Worm (Caenorhabditis elegans) whole organism, early embryonic: ENCODE measurements around the gene Y54F10AM.8.

ENCODE experiments used
- B0310.2 ChIP-seq: sonication (generic microtip); optimal IDR thresholded peaks from 2 replicates; lab custom pipeline; 2016; ENCODE audit warnings: mild to moderate bottlenecking, missing genetic modification characterization, missing compliant biosample characterization
- F13C5.2 ChIP-seq: sonication (generic microtip); optimal IDR thresholded peaks from 2 replicates; lab custom pipeline; 2017; ENCODE audit warnings: mild to moderate bottlenecking, missing genetic modification characterization, inconsistent platforms, missing compliant biosample characterization
- aly-1 ChIP-seq: sonication (generic microtip); optimal IDR thresholded peaks from 2 replicates; lab custom pipeline; 2016; ENCODE audit warnings: missing genetic modification characterization, missing compliant biosample characterization
- ama-1 ChIP-seq: fragments of 150-350 bp; optimal IDR thresholded peaks from 2 replicates; lab custom pipeline; 2014
- ceh-13 ChIP-seq: fragments of 200-800 bp; sonication (Bioruptor generic); optimal IDR thresholded peaks from 2 replicates; lab custom pipeline; 2018; ENCODE audit warnings: mild to moderate bottlenecking, missing genetic modification characterization, missing compliant biosample characterization
- ceh-36 ChIP-seq: sonication (generic microtip); optimal IDR thresholded peaks from 2 replicates; lab custom pipeline; 2016; ENCODE audit warnings: missing genetic modification characterization, inconsistent platforms, missing compliant biosample characterization
- ets-7 ChIP-seq: sonication (generic microtip); optimal IDR thresholded peaks from 2 replicates; lab custom pipeline; 2016; ENCODE audit warnings: missing genotype, missing genetic modification characterization, missing compliant biosample characterization
- flt-1 ChIP-seq: fragments of 200-800 bp; sonication (Bioruptor generic); IDR thresholded peaks from 2 replicates; pipeline ENCODE4 v1.3.6; 2022; ENCODE audit warnings: missing genetic modification characterization, missing compliant biosample characterization
- hmbx-1 ChIP-seq: sonication (generic microtip); optimal IDR thresholded peaks from 2 replicates; lab custom pipeline; 2016; ENCODE audit warnings: mild to moderate bottlenecking, missing genetic modification characterization, missing compliant biosample characterization
- hmg-4 ChIP-seq: fragments of 200-800 bp; sonication (Bioruptor generic); optimal IDR thresholded peaks from 2 replicates; lab custom pipeline; 2018; ENCODE audit warnings: mild to moderate bottlenecking, missing genetic modification characterization, missing compliant biosample characterization
- hnd-1 ChIP-seq: sonication (generic microtip); optimal IDR thresholded peaks from 2 replicates; lab custom pipeline; 2016; ENCODE audit warnings: missing genetic modification characterization, missing compliant biosample characterization
- pes-1 ChIP-seq: fragments of 200-800 bp; sonication (Bioruptor generic); IDR thresholded peaks from 2 replicates; pipeline ENCODE4 v1.3.6; 2022; ENCODE audit warnings: missing genetic modification reagents, missing genetic modification characterization, missing compliant biosample characterization
- scrt-1 ChIP-seq: fragments of 200-800 bp; sonication (Bioruptor generic); IDR thresholded peaks from 2 replicates; pipeline ENCODE4 v1.3.6; 2022; ENCODE audit warnings: missing genetic modification characterization, missing compliant biosample characterization
- sea-1 ChIP-seq: fragments of 200-800 bp; sonication (Bioruptor generic); conservative IDR thresholded peaks from 2 replicates; pipeline ENCODE4 v1.3.6; 2022; ENCODE audit warnings: missing genetic modification characterization, missing compliant biosample characterization
- tbx-11 ChIP-seq: fragments of 200-800 bp; sonication (Bioruptor generic); IDR thresholded peaks from 2 replicates; pipeline ENCODE4 v1.3.6; 2022; ENCODE audit warnings: missing genetic modification characterization, missing compliant biosample characterization
- tbx-37 ChIP-seq: fragments of 200-800 bp; sonication (Bioruptor generic); conservative IDR thresholded peaks from 2 replicates; pipeline ENCODE4 v1.3.6; 2022; ENCODE audit warnings: missing genetic modification reagents, missing genetic modification characterization, missing compliant biosample characterization
- tra-4 ChIP-seq: sonication (generic microtip); optimal IDR thresholded peaks from 2 replicates; lab custom pipeline; 2017; ENCODE audit warnings: missing genetic modification characterization, missing compliant biosample characterization

Gene Y54F10AM.8

DNA sequence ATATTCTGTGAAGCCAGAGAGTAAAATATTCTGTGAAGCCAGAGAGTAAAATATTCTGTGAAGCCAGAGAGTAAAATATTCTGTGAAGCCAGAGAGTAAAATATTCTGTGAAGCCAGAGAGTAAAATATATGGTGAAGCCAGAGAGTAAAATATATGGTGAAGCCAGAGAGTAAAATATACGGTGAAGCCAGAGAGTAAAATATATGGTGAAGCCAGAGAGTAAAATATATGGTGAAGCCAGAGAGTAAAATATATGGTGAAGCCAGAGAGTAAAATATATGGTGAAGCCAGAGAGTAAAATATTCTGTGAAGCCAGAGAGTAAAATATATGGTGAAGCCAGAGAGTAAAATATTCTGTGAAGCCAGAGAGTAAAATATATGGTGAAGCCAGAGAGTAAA, 7.1 kb downstream of the Y54F10AM.8 start:
- TF ChIP-seq flt-1 (GFP tag; lab: Robert Waterston, UW): 0 out of 2 replicates have a peak, but pooled peaks have one; percentile 18

DNA sequence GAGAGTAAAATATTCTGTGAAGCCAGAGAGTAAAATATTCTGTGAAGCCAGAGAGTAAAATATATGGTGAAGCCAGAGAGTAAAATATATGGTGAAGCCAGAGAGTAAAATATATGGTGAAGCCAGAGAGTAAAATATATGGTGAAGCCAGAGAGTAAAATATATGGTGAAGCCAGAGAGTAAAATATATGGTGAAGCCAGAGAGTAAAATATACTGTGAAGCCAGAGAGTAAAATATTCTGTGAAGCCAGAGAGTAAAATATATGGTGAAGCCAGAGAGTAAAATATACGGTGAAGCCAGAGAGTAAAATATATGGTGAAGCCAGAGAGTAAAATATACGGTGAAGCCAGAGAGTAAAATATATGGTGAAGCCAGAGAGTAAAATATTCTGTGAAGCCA, 8.5 kb downstream of the Y54F10AM.8 start:
- peak; percentile 73; the same call in 1 of the 2 replicates for TF ChIP-seq tbx-11 (GFP tag; lab: Robert Waterston, UW)
- TF ChIP-seq flt-1 (GFP tag; lab: Robert Waterston, UW): peak; percentile 97
- peak; percentile 72; the same call in 1 of the 2 replicates for TF ChIP-seq scrt-1 (GFP tag; lab: Robert Waterston, UW)
- peak; percentile 89 for TF ChIP-seq pes-1 (GFP tag; lab: Robert Waterston, UW)
- peak; percentile 75; the same call in 1 of the 2 replicates for TF ChIP-seq sea-1
- TF ChIP-seq tbx-37 (GFP tag; lab: Robert Waterston, UW): peak; percentile 99

DNA sequence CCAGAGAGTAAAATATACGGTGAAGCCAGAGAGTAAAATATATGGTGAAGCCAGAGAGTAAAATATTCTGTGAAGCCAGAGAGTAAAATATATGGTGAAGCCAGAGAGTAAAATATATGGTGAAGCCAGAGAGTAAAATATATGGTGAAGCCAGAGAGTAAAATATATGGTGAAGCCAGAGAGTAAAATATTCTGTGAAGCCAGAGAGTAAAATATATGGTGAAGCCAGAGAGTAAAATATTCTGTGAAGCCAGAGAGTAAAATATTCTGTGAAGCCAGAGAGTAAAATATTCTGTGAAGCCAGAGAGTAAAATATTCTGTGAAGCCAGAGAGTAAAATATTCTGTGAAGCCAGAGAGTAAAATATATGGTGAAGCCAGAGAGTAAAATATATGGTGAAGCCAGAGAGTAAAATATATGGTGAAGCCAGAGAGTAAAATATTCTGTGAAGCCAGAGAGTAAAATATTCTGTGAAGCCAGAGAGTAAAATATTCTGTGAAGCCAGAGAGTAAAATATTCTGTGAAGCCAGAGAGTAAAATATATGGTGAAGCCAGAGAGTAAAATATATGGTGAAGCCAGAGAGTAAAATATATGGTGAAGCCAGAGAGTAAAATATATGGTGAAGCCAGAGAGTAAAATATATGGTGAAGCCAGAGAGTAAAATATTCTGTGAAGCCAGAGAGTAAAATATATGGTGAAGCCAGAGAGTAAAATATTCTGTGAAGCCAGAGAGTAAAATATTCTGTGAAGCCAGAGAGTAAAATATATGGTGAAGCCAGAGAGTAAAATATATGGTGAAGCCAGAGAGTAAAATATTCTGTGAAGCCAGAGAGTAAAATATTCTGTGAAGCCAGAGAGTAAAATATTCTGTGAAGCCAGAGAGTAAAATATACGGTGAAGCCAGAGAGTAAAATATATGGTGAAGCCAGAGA, 10.2 kb downstream of the Y54F10AM.8 start:
- TF ChIP-seq sea-1: peak; percentile 87
- peak; percentile 87 for TF ChIP-seq tbx-11 (GFP tag; lab: Robert Waterston, UW)
- peak; percentile 76 for TF ChIP-seq scrt-1 (GFP tag; lab: Robert Waterston, UW)
- TF ChIP-seq flt-1 (GFP tag; lab: Robert Waterston, UW): peak; percentile 92
- peak; percentile 88 for TF ChIP-seq pes-1 (GFP tag; lab: Robert Waterston, UW)
- peak; percentile 99 for TF ChIP-seq tbx-37 (GFP tag; lab: Robert Waterston, UW)

DNA sequence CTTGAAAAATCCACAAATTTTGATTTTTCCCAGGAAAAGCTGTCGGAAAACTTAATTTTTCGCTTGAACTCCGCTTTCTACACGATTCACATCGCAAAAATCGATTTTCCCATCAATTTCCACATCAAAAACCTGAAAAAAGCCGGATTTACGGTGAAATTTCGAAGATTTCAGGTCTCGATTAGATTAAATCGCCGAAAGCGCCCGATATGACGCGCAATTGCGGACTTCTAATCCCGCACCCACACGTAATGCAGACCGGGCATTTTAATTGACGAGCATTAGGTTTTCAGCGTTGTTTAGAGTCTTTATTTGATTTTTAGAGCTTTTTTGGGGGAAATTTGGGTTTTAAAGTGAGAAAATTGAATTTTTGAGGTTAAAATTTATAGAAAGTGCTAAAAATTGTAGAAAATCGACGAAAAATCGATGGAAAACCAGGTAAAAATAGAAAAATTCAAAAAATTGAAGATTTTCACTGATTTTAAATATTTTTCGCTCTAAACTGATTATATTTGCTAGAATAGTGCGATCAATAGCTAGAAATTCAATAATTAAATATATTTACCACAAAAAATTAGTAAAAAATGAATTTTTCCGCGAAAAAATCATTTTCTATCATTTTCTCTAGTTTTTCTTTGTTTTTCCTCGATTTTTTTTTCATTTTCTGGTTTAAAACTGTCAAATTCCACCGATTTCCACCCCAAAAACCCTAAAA, 20.6 kb downstream of the Y54F10AM.8 start, which contains the start of gene Y54F10AL.1:
TSS of gene Y54F10AL.1 (plus strand) at position 665 of the 715 bp plus-strand sequence.
- TF ChIP-seq ceh-36 (tag; lab: Kevin White, UChicago): peak; percentile 33
- no peak for TF ChIP-seq tbx-11 (GFP tag; lab: Robert Waterston, UW)
- no peak for TF ChIP-seq sea-1

DNA sequence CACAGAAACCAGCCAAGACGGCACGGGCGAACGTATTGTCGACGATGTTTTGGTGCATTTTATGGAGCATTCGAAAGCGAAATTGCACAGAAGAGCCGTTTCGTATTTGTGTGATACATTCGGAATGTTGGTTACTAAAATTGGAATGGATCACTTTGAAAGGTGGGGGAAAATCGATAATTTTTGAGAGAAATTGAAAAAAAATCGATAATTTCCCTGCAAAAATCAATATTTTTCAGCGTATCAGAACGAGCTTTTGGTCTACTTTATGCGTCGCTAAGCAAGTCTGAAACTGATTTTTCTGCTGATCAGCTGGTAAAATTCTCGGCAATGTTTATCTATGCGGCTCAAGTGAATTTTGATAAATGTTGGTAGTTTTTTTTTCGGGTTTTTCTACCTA, 25.0 kb downstream of the Y54F10AM.8 start:
- TF ChIP-seq ama-1 (lab: Kevin White, UChicago): no peak
- no peak for TF ChIP-seq B0310.2
- no peak for TF ChIP-seq tra-4 (tag; lab: Kevin White, UChicago)
- no peak for TF ChIP-seq tbx-37 (GFP tag; lab: Robert Waterston, UW)
- no peak for TF ChIP-seq pes-1 (GFP tag; lab: Robert Waterston, UW)
- no peak for TF ChIP-seq F13C5.2 (tag; lab: Kevin White, UChicago)
- no peak for TF ChIP-seq sea-1
- TF ChIP-seq hmbx-1 (tag; lab: Kevin White, UChicago): no peak
- no peak for TF ChIP-seq ceh-36 (tag; lab: Kevin White, UChicago)
- no peak for TF ChIP-seq ets-7 (tag; lab: Kevin White, UChicago)
- no peak for TF ChIP-seq hnd-1 (tag; lab: Kevin White, UChicago)
- no peak for TF ChIP-seq flt-1 (GFP tag; lab: Robert Waterston, UW)
- no peak for TF ChIP-seq scrt-1 (GFP tag; lab: Robert Waterston, UW)

DNA sequence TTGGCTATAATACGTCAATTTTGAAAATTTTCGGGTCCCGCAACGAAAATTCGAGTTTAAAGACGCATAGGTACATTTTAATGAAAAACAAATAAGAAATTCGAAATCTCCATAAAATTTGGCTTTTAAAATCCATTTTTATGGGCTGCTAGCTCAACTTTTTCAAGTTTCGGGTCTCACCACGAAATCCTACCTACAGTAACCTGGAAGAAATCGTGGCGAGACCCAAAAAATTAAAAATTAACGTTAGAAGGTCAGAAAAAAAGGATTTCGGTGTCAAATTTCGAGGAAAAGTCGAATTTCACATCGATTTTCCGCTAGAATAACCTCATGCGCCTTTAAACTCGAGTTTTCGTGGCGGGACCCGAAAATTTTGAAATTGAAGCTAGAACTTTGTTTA, 25.6 kb downstream of the Y54F10AM.8 start:
- no peak for TF ChIP-seq ama-1 (lab: Kevin White, UChicago)
- no peak for TF ChIP-seq flt-1 (GFP tag; lab: Robert Waterston, UW)
- no peak for TF ChIP-seq tbx-37 (GFP tag; lab: Robert Waterston, UW)
- TF ChIP-seq pes-1 (GFP tag; lab: Robert Waterston, UW): no peak
- TF ChIP-seq hmg-4: no peak
- no peak for TF ChIP-seq ets-7 (tag; lab: Kevin White, UChicago)

DNA sequence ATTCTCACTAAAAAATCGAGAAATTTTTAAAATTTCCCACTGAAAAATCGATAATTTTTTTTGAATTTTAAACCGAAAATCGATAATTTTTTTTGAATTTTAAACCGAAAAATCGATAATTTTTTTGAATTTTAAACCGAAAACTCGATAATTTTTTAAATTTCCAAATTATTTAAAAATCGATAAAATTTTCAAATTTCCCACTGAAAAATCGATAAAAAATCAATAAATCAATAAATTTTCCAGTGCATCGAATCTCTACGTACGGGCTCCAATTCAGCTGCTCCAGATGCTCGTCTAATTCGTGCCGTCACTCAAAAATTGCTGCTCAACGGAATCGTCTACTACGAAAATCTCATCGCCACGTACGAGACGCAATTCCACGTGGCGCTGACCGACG, 29.2 kb downstream of the Y54F10AM.8 start:
- TF ChIP-seq tbx-11 (GFP tag; lab: Robert Waterston, UW) (no peak), flt-1 (GFP tag; lab: Robert Waterston, UW) (no peak), aly-1 (tag; lab: Kevin White, UChicago) (no peak), tra-4 (tag; lab: Kevin White, UChicago) (no peak), sea-1 (no peak), hmbx-1 (tag; lab: Kevin White, UChicago) (no peak), ama-1 (lab: Kevin White, UChicago) (no peak), ets-7 (tag; lab: Kevin White, UChicago) (no peak), pes-1 (GFP tag; lab: Robert Waterston, UW) (no peak), ceh-13 (GFP tag; lab: Kevin White, UChicago) (no peak), hmg-4 (no peak), scrt-1 (GFP tag; lab: Robert Waterston, UW) (no peak), hnd-1 (tag; lab: Kevin White, UChicago) (no peak), ceh-36 (tag; lab: Kevin White, UChicago) (no peak), F13C5.2 (tag; lab: Kevin White, UChicago) (no peak), tbx-37 (GFP tag; lab: Robert Waterston, UW) (no peak)
